Fruit fly (Drosophila melanogaster) whole organism, embryonic: Measurements from ENCODE around the gene ab.

Experiments
- Antp ChIP-seq: fragments of 200-800 bp; sonication (Bioruptor generic); optimal IDR thresholded peaks from 3 replicates; lab custom pipeline; 2016; ENCODE audit warnings: missing biosample characterization, missing genetic modification characterization
- CG10209 ChIP-seq: fragments of 200-800 bp; sonication (Bioruptor generic); optimal IDR thresholded peaks from 3 replicates; lab custom pipeline; 2017; ENCODE audit warnings: missing biosample characterization, mild to moderate bottlenecking, missing genetic modification characterization, missing genetic modification reagents
- CG11456 ChIP-seq: fragments of 200-800 bp; sonication (Bioruptor generic); IDR thresholded peaks from 3 replicates; pipeline ENCODE4 v1.3.6; 2022; ENCODE audit warnings: missing biosample characterization, missing genetic modification characterization
- CG11723 ChIP-seq: fragments of 200-800 bp; sonication (Bioruptor generic); optimal IDR thresholded peaks from 2 replicates; lab custom pipeline; 2017; ENCODE audit warnings: missing biosample characterization, mild to moderate bottlenecking, missing genetic modification characterization
- CG12219 ChIP-seq: fragments of 200-800 bp; sonication (Bioruptor generic); optimal IDR thresholded peaks from 3 replicates; lab custom pipeline; 2018; ENCODE audit warnings: missing biosample characterization, mild to moderate bottlenecking, missing genetic modification characterization
- CG13775 ChIP-seq: fragments of 200-800 bp; sonication (Bioruptor generic); optimal IDR thresholded peaks from 3 replicates; lab custom pipeline; 2017; ENCODE audit warnings: missing biosample characterization, mild to moderate bottlenecking, missing genetic modification characterization
- CG14441 ChIP-seq: fragments of 200-800 bp; sonication (Bioruptor generic); IDR thresholded peaks from 2 replicates; pipeline ENCODE4 v1.3.6; 2022; ENCODE audit warnings: missing biosample characterization, missing genetic modification characterization
- CG15073 ChIP-seq: fragments of 200-800 bp; sonication (Bioruptor generic); optimal IDR thresholded peaks from 2 replicates; lab custom pipeline; 2016; ENCODE audit warnings: missing biosample characterization, missing genetic modification characterization
- CG15269 ChIP-seq: fragments of 200-800 bp; sonication (Bioruptor generic); optimal IDR thresholded peaks from 2 replicates; lab custom pipeline; 2018; ENCODE audit warnings: missing biosample characterization, mild to moderate bottlenecking, missing genetic modification characterization, moderate library complexity
- CG15514 ChIP-seq: fragments of 200-800 bp; sonication (Bioruptor generic); optimal IDR thresholded peaks from 3 replicates; lab custom pipeline; 2017; ENCODE audit warnings: missing biosample characterization, missing genetic modification characterization, mild to moderate bottlenecking, moderate library complexity, missing genetic modification reagents
- CG17612 ChIP-seq: fragments of 200-800 bp; sonication (Bioruptor generic); IDR thresholded peaks from 2 replicates; pipeline ENCODE4 v1.3.6; 2022; ENCODE audit warnings: missing biosample characterization, missing genetic modification characterization
- CG2120 ChIP-seq: fragments of 200-800 bp; sonication (Bioruptor generic); optimal IDR thresholded peaks from 3 replicates; lab custom pipeline; 2016; ENCODE audit warnings: missing biosample characterization, missing genetic modification characterization
- CG34224 ChIP-seq: fragments of 200-800 bp; sonication (Bioruptor generic); IDR thresholded peaks from 3 replicates; pipeline ENCODE4 v1.3.6; 2022; ENCODE audit warnings: missing biosample characterization, missing genetic modification characterization; ENCODE audit not compliant: partially characterized antibody
- CG3995 ChIP-seq: fragments of 200-800 bp; sonication (Bioruptor generic); optimal IDR thresholded peaks from 3 replicates; lab custom pipeline; 2016; ENCODE audit warnings: missing biosample characterization, missing genetic modification characterization
- CG4730 ChIP-seq: fragments of 200-800 bp; sonication (Bioruptor generic); IDR thresholded peaks from 2 replicates; pipeline ENCODE4 v1.3.6; 2022; ENCODE audit warnings: missing biosample characterization, missing genetic modification characterization
- CG6654 ChIP-seq: fragments of 200-800 bp; sonication (Bioruptor generic); optimal IDR thresholded peaks from 2 replicates; lab custom pipeline; 2017; ENCODE audit warnings: missing biosample characterization, mild to moderate bottlenecking, missing genetic modification characterization
- CG6683 ChIP-seq: fragments of 200-800 bp; sonication (Bioruptor generic); optimal IDR thresholded peaks from 2 replicates; lab custom pipeline; 2017; ENCODE audit warnings: missing biosample characterization, mild to moderate bottlenecking, missing genetic modification characterization, missing genetic modification reagents
- CG6689 ChIP-seq: fragments of 200-800 bp; sonication (Bioruptor generic); IDR thresholded peaks from 2 replicates; pipeline ENCODE4 v1.3.6; 2022; ENCODE audit warnings: missing biosample characterization, missing genetic modification characterization
- CG7556 ChIP-seq: fragments of 200-800 bp; sonication (Bioruptor generic); optimal IDR thresholded peaks from 2 replicates; lab custom pipeline; 2017; ENCODE audit warnings: missing biosample characterization, mild to moderate bottlenecking, missing genetic modification characterization
- CkIIα-i1 ChIP-seq: fragments of 200-800 bp; sonication (Bioruptor generic); IDR thresholded peaks from 2 replicates; pipeline ENCODE4 v1.3.6; 2022; ENCODE audit warnings: missing biosample characterization, missing genetic modification characterization
- D19A ChIP-seq: fragments of 200-800 bp; optimal IDR thresholded peaks from 3 replicates; lab custom pipeline; 2019; ENCODE audit warnings: missing biosample characterization, mild to moderate bottlenecking, missing genetic modification characterization, moderate library complexity
- D19B ChIP-seq: fragments of 200-800 bp; sonication (Bioruptor generic); optimal IDR thresholded peaks from 2 replicates; lab custom pipeline; 2017; ENCODE audit warnings: missing biosample characterization, mild to moderate bottlenecking, missing genetic modification characterization
- Fer1 ChIP-seq: fragments of 200-800 bp; sonication (Bioruptor generic); optimal IDR thresholded peaks from 2 replicates; lab custom pipeline; 2017; ENCODE audit warnings: missing biosample characterization, mild to moderate bottlenecking, missing genetic modification characterization
- Fer2 ChIP-seq: fragments of 200-800 bp; sonication (Bioruptor generic); optimal IDR thresholded peaks from 2 replicates; lab custom pipeline; 2018; ENCODE audit warnings: missing biosample characterization, mild to moderate bottlenecking, missing genetic modification characterization, moderate library complexity
- Hmr ChIP-seq: fragments of 200-800 bp; sonication (Bioruptor generic); optimal IDR thresholded peaks from 3 replicates; lab custom pipeline; 2017; ENCODE audit warnings: mild to moderate bottlenecking, missing biosample characterization, missing genetic modification reagents, missing genetic modification characterization
- Meics ChIP-seq: fragments of 200-800 bp; sonication (Bioruptor generic); optimal IDR thresholded peaks from 2 replicates; lab custom pipeline; 2017; ENCODE audit warnings: missing biosample characterization, mild to moderate bottlenecking, missing genetic modification characterization
- Six4 ChIP-seq: fragments of 200-800 bp; sonication (Bioruptor generic); optimal IDR thresholded peaks from 2 replicates; lab custom pipeline; 2016; ENCODE audit warnings: missing biosample characterization, missing genetic modification characterization
- Xrp1 ChIP-seq: fragments of 200-800 bp; sonication (Bioruptor generic); IDR thresholded peaks from 2 replicates; pipeline ENCODE4 v1.3.6; 2022; ENCODE audit warnings: missing biosample characterization, missing genetic modification characterization
- abd-A ChIP-seq: fragments of 200-800 bp; sonication (Bioruptor generic); optimal IDR thresholded peaks from 3 replicates; lab custom pipeline; 2019; ENCODE audit warnings: missing biosample characterization, mild to moderate bottlenecking, missing genetic modification characterization, moderate library complexity
- ato ChIP-seq: fragments of 200-800 bp; sonication (Bioruptor generic); IDR thresholded peaks from 2 replicates; pipeline ENCODE4 v1.3.6; 2022; ENCODE audit warnings: missing biosample characterization, missing genetic modification characterization; ENCODE audit not compliant: partially characterized antibody
- br ChIP-seq: fragments of >200 bp; optimal IDR thresholded peaks from 2 replicates; lab custom pipeline; 2017
- cad ChIP-seq: fragments of >200 bp; optimal IDR thresholded peaks from 2 replicates; lab custom pipeline; 2017; ENCODE audit warnings: missing biosample characterization, missing genetic modification characterization
- crp ChIP-seq, 2 experiments: fragments of 200-800 bp; sonication (Bioruptor generic); optimal IDR thresholded peaks; 2 replicates in 1 of 2; 3 replicates in 1 of 2; lab custom pipeline; 2017; ENCODE audit warnings: missing biosample characterization in 2 of 2, missing genetic modification characterization in 2 of 2, mild to moderate bottlenecking in 1 of 2, moderate library complexity in 1 of 2
- dmrt11E ChIP-seq: fragments of 200-800 bp; sonication (Bioruptor generic); optimal IDR thresholded peaks from 3 replicates; lab custom pipeline; 2018; ENCODE audit warnings: missing biosample characterization, mild to moderate bottlenecking, missing genetic modification characterization, moderate library complexity
- emc ChIP-seq: fragments of 200-800 bp; sonication (Bioruptor generic); optimal IDR thresholded peaks from 2 replicates; lab custom pipeline; 2016; ENCODE audit warnings: missing biosample characterization, missing genetic modification characterization
- fd3F ChIP-seq: fragments of 200-800 bp; sonication (Bioruptor generic); optimal IDR thresholded peaks from 2 replicates; lab custom pipeline; 2018; ENCODE audit warnings: missing biosample characterization, mild to moderate bottlenecking, missing genetic modification characterization, moderate library complexity
- fu2 ChIP-seq: fragments of 200-800 bp; sonication (Bioruptor generic); optimal IDR thresholded peaks from 2 replicates; lab custom pipeline; 2016; ENCODE audit warnings: missing biosample characterization, missing genetic modification characterization
- gem ChIP-seq: fragments of 200-800 bp; sonication (Bioruptor generic); optimal IDR thresholded peaks from 2 replicates; lab custom pipeline; 2019; ENCODE audit warnings: missing biosample characterization, mild to moderate bottlenecking, missing genetic modification characterization, moderate library complexity
- grn ChIP-seq: fragments of 200-800 bp; sonication (Bioruptor generic); optimal IDR thresholded peaks from 3 replicates; lab custom pipeline; 2017; ENCODE audit warnings: missing biosample characterization, missing genetic modification characterization
- gt ChIP-seq: fragments of 200-800 bp; sonication (Bioruptor generic); IDR thresholded peaks from 2 replicates; pipeline ENCODE4 v1.3.6; 2022; ENCODE audit warnings: missing biosample characterization, missing genetic modification characterization
- hkb ChIP-seq, 2 experiments: fragments of 200-800 bp in 1 of 2; fragments of >200 bp in 1 of 2; sonication (Bioruptor generic) in 1 of 2; IDR thresholded peaks in 1 of 2; optimal IDR thresholded peaks in 1 of 2; 2 replicates each; pipeline versions ENCODE4 v1.3.6 to Lab custom; 2017 to 2022; ENCODE audit warnings: missing biosample characterization in 1 of 2, missing genetic modification characterization in 1 of 2
- kni ChIP-seq: fragments of 200-800 bp; sonication (Bioruptor generic); optimal IDR thresholded peaks from 3 replicates; lab custom pipeline; 2017; ENCODE audit warnings: mild to moderate bottlenecking, missing biosample characterization, missing genetic modification reagents, missing genetic modification characterization
- oc ChIP-seq: fragments of 200-800 bp; sonication (Bioruptor generic); optimal IDR thresholded peaks from 2 replicates; lab custom pipeline; 2018; ENCODE audit warnings: missing biosample characterization, mild to moderate bottlenecking, missing genetic modification characterization, moderate library complexity
- onecut ChIP-seq: fragments of 200-800 bp; sonication (Bioruptor generic); IDR thresholded peaks from 2 replicates; pipeline ENCODE4 v1.3.6; 2022; ENCODE audit warnings: missing biosample characterization, missing genetic modification characterization
- pfk ChIP-seq: fragments of 200-800 bp; sonication (Bioruptor generic); optimal IDR thresholded peaks from 2 replicates; lab custom pipeline; 2018; ENCODE audit warnings: missing biosample characterization, mild to moderate bottlenecking, missing genetic modification characterization, moderate library complexity
- ro ChIP-seq: fragments of 200-800 bp; sonication (Bioruptor generic); IDR thresholded peaks from 2 replicates; pipeline ENCODE4 v1.3.6; 2022; ENCODE audit warnings: missing biosample characterization, missing genetic modification characterization
- sisA ChIP-seq: fragments of 200-800 bp; sonication (Bioruptor generic); IDR thresholded peaks from 2 replicates; pipeline ENCODE4 v1.3.6; 2022; ENCODE audit warnings: missing biosample characterization, missing genetic modification characterization
- so ChIP-seq: fragments of 200-800 bp; sonication (Bioruptor generic); IDR thresholded peaks from 3 replicates; pipeline ENCODE4 v1.3.6; 2022; ENCODE audit warnings: missing biosample characterization, missing genetic modification characterization
- tin ChIP-seq: fragments of 200-800 bp; sonication (Bioruptor generic); optimal IDR thresholded peaks from 3 replicates; lab custom pipeline; 2016; ENCODE audit warnings: missing biosample characterization, missing genetic modification characterization
- trem ChIP-seq: fragments of 200-800 bp; optimal IDR thresholded peaks from 3 replicates; lab custom pipeline; 2019; ENCODE audit warnings: missing biosample characterization, mild to moderate bottlenecking, missing genetic modification characterization, moderate library complexity
- zen ChIP-seq: fragments of 200-800 bp; sonication (Bioruptor generic); optimal IDR thresholded peaks from 3 replicates; lab custom pipeline; 2018; ENCODE audit warnings: missing biosample characterization, mild to moderate bottlenecking, missing genetic modification characterization, moderate library complexity

Gene ab

DNA sequence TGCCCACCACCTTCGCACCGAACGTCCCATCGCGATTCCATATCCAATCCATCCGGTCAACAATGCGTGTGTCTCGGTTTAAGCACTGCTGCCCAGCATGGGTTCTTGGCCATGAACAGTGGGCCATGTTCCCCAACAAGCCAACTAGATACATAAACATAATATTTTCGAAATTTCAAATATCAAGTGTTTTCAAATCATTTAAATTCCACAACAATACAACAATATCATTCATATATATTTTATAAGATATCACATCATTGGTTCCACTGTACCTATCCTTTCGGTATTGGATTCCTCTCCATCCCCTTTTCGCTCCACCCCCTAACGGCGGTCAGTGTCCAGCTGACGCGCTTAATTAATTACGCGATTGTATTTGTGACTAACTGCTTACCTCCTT, 11.6 kb downstream of the ab start (continued):
- no peak for TF ChIP-seq CG17612 (GFP tag; lab: Robert Waterston, UW)
- no peak for TF ChIP-seq Six4 (GFP tag; lab: Kevin White, UChicago)
- no peak for TF ChIP-seq CG12219 (GFP tag; lab: Kevin White, UChicago)
- TF ChIP-seq CG34224 = no peak
- no peak for TF ChIP-seq gt
- no peak for TF ChIP-seq D19A (tag; lab: Kevin White, UChicago)
- peak; percentile 3 for TF ChIP-seq Hmr (GFP tag; lab: Kevin White, UChicago)
- no peak for TF ChIP-seq Fer2 (tag; lab: Kevin White, UChicago)
- TF ChIP-seq abd-A (tag; lab: Kevin White, UChicago) = no peak
- TF ChIP-seq hkb (optimal IDR thresholded peaks at IDR 0.05; lab: Kevin White, UChicago) = no peak
- peak; percentile 30; the same call in 1 of the 2 replicates for TF ChIP-seq hkb (GFP tag; IDR thresholded peaks at IDR 0.05; lab: Robert Waterston, UW)
- peak; percentile 6 for TF ChIP-seq CG15269 (tag; lab: Kevin White, UChicago)
- no peak for TF ChIP-seq tin
- no peak for TF ChIP-seq ro (GFP tag; lab: Robert Waterston, UW)
- TF ChIP-seq sisA (GFP tag; lab: Robert Waterston, UW) = no peak
- TF ChIP-seq CG11456 = no peak
- no peak for TF ChIP-seq br (lab: Kevin White, UChicago)
- no peak for TF ChIP-seq CG13775 (GFP tag; lab: Kevin White, UChicago)
- no peak for TF ChIP-seq pfk (GFP tag; lab: Kevin White, UChicago)
- no peak for TF ChIP-seq CG6654 (GFP tag; lab: Kevin White, UChicago)
- no peak for TF ChIP-seq CG14441
- TF ChIP-seq ato = no peak
- TF ChIP-seq CG3995 (GFP tag; lab: Kevin White, UChicago) = no peak
- TF ChIP-seq onecut (GFP tag; lab: Robert Waterston, UW) = peak; percentile 12; the same call in 1 of the 2 replicates
- 0 out of 2 replicates have a peak, but pooled peaks have one; percentile 11 for TF ChIP-seq CG4730 (GFP tag; lab: Robert Waterston, UW)
- TF ChIP-seq oc = no peak
- no peak for TF ChIP-seq CG10209 (GFP tag; lab: Kevin White, UChicago)
- no peak for TF ChIP-seq CG15073
- no peak for TF ChIP-seq Antp
- TF ChIP-seq Fer1 (GFP tag; lab: Kevin White, UChicago) = no peak
- TF ChIP-seq CG6689 (GFP tag; lab: Robert Waterston, UW) = peak; percentile 53
- no peak for TF ChIP-seq Meics (GFP tag; lab: Kevin White, UChicago)
- no peak for TF ChIP-seq crp (GFP tag; optimal IDR thresholded peaks at IDR 0.05; lab: Kevin White, UChicago)
- peak; percentile 51 for TF ChIP-seq gem (tag; lab: Kevin White, UChicago)
- no peak for TF ChIP-seq CkIIα-i1
- peak; percentile 21 for TF ChIP-seq dmrt11E (tag; lab: Kevin White, UChicago)
- TF ChIP-seq CG6683 = no peak
- TF ChIP-seq CG2120 (GFP tag; lab: Kevin White, UChicago) = peak; percentile 20
- TF ChIP-seq fu2 = no peak
- TF ChIP-seq trem (tag; lab: Kevin White, UChicago) = no peak
- no peak for TF ChIP-seq emc (GFP tag; lab: Kevin White, UChicago)
- TF ChIP-seq kni = no peak
- no peak for TF ChIP-seq fd3F
- peak; percentile 17 for TF ChIP-seq zen
- TF ChIP-seq CG15514 (GFP tag; lab: Kevin White, UChicago) = no peak
- peak; percentile 77 for TF ChIP-seq Xrp1 (GFP tag; lab: Robert Waterston, UW)
- no peak for TF ChIP-seq cad (GFP tag; lab: Kevin White, UChicago)
- TF ChIP-seq D19B = no peak
- no peak for TF ChIP-seq so (GFP tag; lab: Robert Waterston, UW)
- TF ChIP-seq CG7556 (GFP tag; lab: Kevin White, UChicago) = peak; percentile 12
- TF ChIP-seq grn = no peak
- TF ChIP-seq CG11723 (GFP tag; lab: Kevin White, UChicago) = no peak
